Fruit fly (Drosophila melanogaster) whole organism, embryonic: ENCODE data around the gene CG8312.

Experiments used
- Atf-2 ChIP-seq: fragments of 200-800 bp; sonication (Bioruptor generic); optimal IDR thresholded peaks from 2 replicates; lab custom pipeline; 2016; ENCODE audit warnings: missing biosample characterization, missing genetic modification characterization
- Atf6 ChIP-seq: fragments of 200-800 bp; sonication (Bioruptor generic); IDR thresholded peaks from 2 replicates; pipeline ENCODE4 v1.3.6; 2022; ENCODE audit warnings: missing biosample characterization, missing genetic modification characterization
- C15 ChIP-seq: fragments of 200-800 bp; sonication (Bioruptor generic); IDR thresholded peaks from 3 replicates; pipeline ENCODE4 v1.3.6; 2022; ENCODE audit warnings: missing biosample characterization, missing genetic modification characterization
- CG10321 ChIP-seq: fragments of 200-800 bp; sonication (Bioruptor generic); IDR thresholded peaks from 2 replicates; pipeline ENCODE4 v1.3.6; 2022; ENCODE audit warnings: missing biosample characterization, missing genetic modification characterization
- CG10654 ChIP-seq: fragments of 200-800 bp; sonication (Bioruptor generic); optimal IDR thresholded peaks from 2 replicates; lab custom pipeline; 2016; ENCODE audit warnings: missing biosample characterization, missing genetic modification characterization
- CG11696 ChIP-seq: fragments of 200-800 bp; sonication (Bioruptor generic); IDR thresholded peaks from 2 replicates; pipeline ENCODE4 v1.3.6; 2022; ENCODE audit warnings: missing biosample characterization, missing genetic modification characterization
- CG12219 ChIP-seq: fragments of 200-800 bp; sonication (Bioruptor generic); optimal IDR thresholded peaks from 3 replicates; lab custom pipeline; 2018; ENCODE audit warnings: missing biosample characterization, mild to moderate bottlenecking, missing genetic modification characterization
- CG14014 ChIP-seq: fragments of 200-800 bp; sonication (Bioruptor generic); IDR thresholded peaks from 2 replicates; pipeline ENCODE4 v1.3.6; 2022; ENCODE audit warnings: missing biosample characterization, missing genetic modification characterization
- CG14667 ChIP-seq: fragments of 200-800 bp; sonication (Bioruptor generic); IDR thresholded peaks from 2 replicates; pipeline ENCODE4 v1.3.6; 2022; ENCODE audit warnings: missing biosample characterization, missing genetic modification characterization
- CG14710 ChIP-seq: fragments of 200-800 bp; sonication (Bioruptor generic); optimal IDR thresholded peaks from 3 replicates; lab custom pipeline; 2019; ENCODE audit warnings: missing biosample characterization, mild to moderate bottlenecking, missing genetic modification characterization, moderate library complexity
- CG15514 ChIP-seq: fragments of 200-800 bp; sonication (Bioruptor generic); optimal IDR thresholded peaks from 3 replicates; lab custom pipeline; 2017; ENCODE audit warnings: missing biosample characterization, missing genetic modification characterization, mild to moderate bottlenecking, moderate library complexity, missing genetic modification reagents
- CG17568 ChIP-seq: fragments of 200-800 bp; sonication (Bioruptor generic); optimal IDR thresholded peaks from 2 replicates; lab custom pipeline; 2018; ENCODE audit warnings: missing biosample characterization, mild to moderate bottlenecking, missing genetic modification characterization, moderate library complexity
- CG32767 ChIP-seq: fragments of 200-800 bp; sonication (Bioruptor generic); IDR thresholded peaks from 2 replicates; pipeline ENCODE4 v1.3.6; 2022; ENCODE audit warnings: missing biosample characterization, missing genetic modification characterization
- CG34224 ChIP-seq: fragments of 200-800 bp; sonication (Bioruptor generic); IDR thresholded peaks from 3 replicates; pipeline ENCODE4 v1.3.6; 2022; ENCODE audit warnings: missing biosample characterization, missing genetic modification characterization; ENCODE audit not compliant: partially characterized antibody
- CG34376 ChIP-seq: fragments of 200-800 bp; sonication (Bioruptor generic); optimal IDR thresholded peaks from 2 replicates; lab custom pipeline; 2018; ENCODE audit warnings: missing biosample characterization, mild to moderate bottlenecking, missing genetic modification characterization
- CG5953 ChIP-seq: fragments of 200-800 bp; sonication (Bioruptor generic); IDR thresholded peaks from 2 replicates; pipeline ENCODE4 v1.3.6; 2022; ENCODE audit warnings: missing biosample characterization, missing genetic modification characterization
- CG6683 ChIP-seq: fragments of 200-800 bp; sonication (Bioruptor generic); optimal IDR thresholded peaks from 2 replicates; lab custom pipeline; 2017; ENCODE audit warnings: missing biosample characterization, mild to moderate bottlenecking, missing genetic modification characterization, missing genetic modification reagents
- CG7786 ChIP-seq: fragments of 200-800 bp; sonication (Bioruptor generic); optimal IDR thresholded peaks from 2 replicates; lab custom pipeline; 2016; ENCODE audit warnings: missing biosample characterization, missing genetic modification characterization
- CG7839 ChIP-seq: fragments of 200-800 bp; sonication (Bioruptor generic); optimal IDR thresholded peaks from 3 replicates; lab custom pipeline; 2018; ENCODE audit warnings: missing biosample characterization, mild to moderate bottlenecking, missing genetic modification characterization, moderate library complexity
- CG7963 ChIP-seq: fragments of 200-800 bp; sonication (Bioruptor generic); IDR thresholded peaks from 3 replicates; pipeline ENCODE4 v1.3.6; 2022; ENCODE audit warnings: missing biosample characterization, missing genetic modification characterization; ENCODE audit not compliant: partially characterized antibody
- CG9215 ChIP-seq: fragments of 200-800 bp; sonication (Bioruptor generic); IDR thresholded peaks from 2 replicates; pipeline ENCODE4 v1.3.6; 2022; ENCODE audit warnings: missing biosample characterization, missing genetic modification characterization
- CrebB ChIP-seq: fragments of 200-800 bp; sonication (Bioruptor generic); optimal IDR thresholded peaks from 3 replicates; lab custom pipeline; 2018; ENCODE audit warnings: missing biosample characterization, mild to moderate bottlenecking, missing genetic modification characterization
- Dip3 ChIP-seq: fragments of 200-800 bp; sonication (Bioruptor generic); optimal IDR thresholded peaks from 3 replicates; lab custom pipeline; 2016; ENCODE audit warnings: missing biosample characterization, missing genetic modification characterization
- E2f2 ChIP-seq: fragments of 200-800 bp; sonication (Bioruptor generic); IDR thresholded peaks from 2 replicates; pipeline ENCODE4 v1.3.6; 2022; ENCODE audit warnings: missing biosample characterization, missing genetic modification characterization
- ERR ChIP-seq: fragments of 200-800 bp; sonication (Bioruptor generic); optimal IDR thresholded peaks from 2 replicates; lab custom pipeline; 2016; ENCODE audit warnings: missing biosample characterization, missing genetic modification characterization
- Ets65A ChIP-seq: fragments of 200-800 bp; sonication (Bioruptor generic); peaks from one replicate; lab custom pipeline; 2016; ENCODE audit warnings: missing biosample characterization, missing genetic modification characterization
- Gug ChIP-seq: fragments of 200-800 bp; sonication (Bioruptor generic); IDR thresholded peaks from 4 replicates; pipeline ENCODE4 v1.3.6; 2022; ENCODE audit warnings: missing biosample characterization, missing genetic modification characterization
- Lpt ChIP-seq: fragments of >200 bp; optimal IDR thresholded peaks from 2 replicates; lab custom pipeline; 2018; ENCODE audit warnings: missing biosample characterization, missing genetic modification characterization
- Mrtf ChIP-seq: fragments of 200-800 bp; sonication (Bioruptor generic); IDR thresholded peaks from 3 replicates; pipeline ENCODE4 v1.3.6; 2022; ENCODE audit warnings: missing biosample characterization, missing genetic modification characterization
- Vsx1 ChIP-seq: fragments of 200-800 bp; sonication (Bioruptor generic); optimal IDR thresholded peaks from 2 replicates; lab custom pipeline; 2017; ENCODE audit warnings: missing biosample characterization, mild to moderate bottlenecking, missing genetic modification characterization, missing genetic modification reagents
- Xrp1 ChIP-seq: fragments of 200-800 bp; sonication (Bioruptor generic); IDR thresholded peaks from 2 replicates; pipeline ENCODE4 v1.3.6; 2022; ENCODE audit warnings: missing biosample characterization, missing genetic modification characterization
- br ChIP-seq: fragments of >200 bp; optimal IDR thresholded peaks from 2 replicates; lab custom pipeline; 2017
- cg ChIP-seq: fragments of 200-800 bp; sonication (Bioruptor generic); optimal IDR thresholded peaks from 3 replicates; lab custom pipeline; 2019; ENCODE audit warnings: missing biosample characterization, mild to moderate bottlenecking, missing genetic modification characterization, moderate library complexity
- crc ChIP-seq: fragments of 200-800 bp; sonication (Bioruptor generic); optimal IDR thresholded peaks from 2 replicates; lab custom pipeline; 2016; ENCODE audit warnings: missing biosample characterization, missing genetic modification characterization
- eve ChIP-seq, 2 experiments: fragments of >200 bp; optimal IDR thresholded peaks; 2 replicates each; lab custom pipeline; 2017; ENCODE audit warnings: missing biosample characterization in 2 of 2, missing genetic modification characterization in 2 of 2
- fd3F ChIP-seq: fragments of 200-800 bp; sonication (Bioruptor generic); optimal IDR thresholded peaks from 2 replicates; lab custom pipeline; 2018; ENCODE audit warnings: missing biosample characterization, mild to moderate bottlenecking, missing genetic modification characterization, moderate library complexity
- fu2 ChIP-seq: fragments of 200-800 bp; sonication (Bioruptor generic); optimal IDR thresholded peaks from 2 replicates; lab custom pipeline; 2016; ENCODE audit warnings: missing biosample characterization, missing genetic modification characterization
- gfzf ChIP-seq: fragments of 200-800 bp; sonication (Bioruptor generic); optimal IDR thresholded peaks from 2 replicates; lab custom pipeline; 2016; ENCODE audit warnings: missing biosample characterization, mild to moderate bottlenecking, missing genetic modification characterization, moderate library complexity
- gro ChIP-seq: fragments of 200-800 bp; sonication (Bioruptor generic); optimal IDR thresholded peaks from 2 replicates; lab custom pipeline; 2016; ENCODE audit warnings: missing biosample characterization, missing genetic modification characterization
- gsb-n ChIP-seq: fragments of 200-800 bp; sonication (Bioruptor generic); optimal IDR thresholded peaks from 3 replicates; lab custom pipeline; 2018; ENCODE audit warnings: missing biosample characterization, mild to moderate bottlenecking, missing genetic modification characterization
- gt ChIP-seq: fragments of 200-800 bp; sonication (Bioruptor generic); IDR thresholded peaks from 2 replicates; pipeline ENCODE4 v1.3.6; 2022; ENCODE audit warnings: missing biosample characterization, missing genetic modification characterization
- insv ChIP-seq, 2 experiments: fragments of 200-800 bp; sonication (Bioruptor generic); optimal IDR thresholded peaks; 3 replicates each; lab custom pipeline; 2016 to 2018; ENCODE audit warnings: missing biosample characterization in 2 of 2, missing genetic modification characterization in 2 of 2
- jigr1 ChIP-seq: fragments of 200-800 bp; sonication (Bioruptor generic); IDR thresholded peaks from 3 replicates; pipeline ENCODE4 v1.3.6; 2022; ENCODE audit warnings: missing biosample characterization, missing genetic modification characterization
- lov ChIP-seq, 2 experiments: fragments of 200-800 bp in 1 of 2; fragments of >200 bp in 1 of 2; sonication (Bioruptor generic) in 1 of 2; IDR thresholded peaks in 1 of 2; optimal IDR thresholded peaks in 1 of 2; 2 replicates in 1 of 2; 3 replicates in 1 of 2; pipeline versions ENCODE4 v1.3.6 to Lab custom; 2017 to 2022; ENCODE audit warnings: missing biosample characterization in 1 of 2, missing genetic modification characterization in 1 of 2
- mirr ChIP-seq: fragments of 200-800 bp; sonication (Bioruptor generic); optimal IDR thresholded peaks from 3 replicates; lab custom pipeline; 2018; ENCODE audit warnings: missing biosample characterization, mild to moderate bottlenecking, missing genetic modification characterization
- nmo ChIP-seq: fragments of 200-800 bp; sonication (Bioruptor generic); optimal IDR thresholded peaks from 2 replicates; lab custom pipeline; 2018; ENCODE audit warnings: missing biosample characterization, mild to moderate bottlenecking, missing genetic modification characterization, moderate library complexity
- rib ChIP-seq: fragments of 200-800 bp; sonication (Bioruptor generic); IDR thresholded peaks from 2 replicates; pipeline ENCODE4 v1.3.6; 2022; ENCODE audit warnings: missing biosample characterization, missing genetic modification characterization
- sens-2 ChIP-seq: fragments of 200-800 bp; sonication (Bioruptor generic); IDR thresholded peaks from 2 replicates; pipeline ENCODE4 v1.3.6; 2022; ENCODE audit warnings: missing biosample characterization, missing genetic modification characterization
- tap ChIP-seq: fragments of 200-800 bp; optimal IDR thresholded peaks from 3 replicates; lab custom pipeline; 2019; ENCODE audit warnings: missing biosample characterization, mild to moderate bottlenecking, missing genetic modification characterization, moderate library complexity
- unpg ChIP-seq: fragments of 200-800 bp; sonication (Bioruptor generic); optimal IDR thresholded peaks from 3 replicates; lab custom pipeline; 2018; ENCODE audit warnings: missing biosample characterization, mild to moderate bottlenecking, missing genetic modification characterization, moderate library complexity
- zfh1 ChIP-seq: fragments of 200-800 bp; sonication (Bioruptor generic); IDR thresholded peaks from 3 replicates; pipeline ENCODE4 v1.3.6; 2022; ENCODE audit warnings: missing biosample characterization, missing genetic modification characterization

The CG8312 gene

dm6 chr3R:9618331-9618730 is 27.2 kb downstream of the CG8312 start (continued):
- TF ChIP-seq CG5953 (GFP tag; lab: Robert Waterston, UW) (peak; percentile 79), CG15514 (GFP tag; lab: Kevin White, UChicago) (peak; percentile 22), CG17568 (peak; percentile 5), tap (tag; lab: Kevin White, UChicago) (peak; percentile 58), CG9215 (GFP tag; lab: Robert Waterston, UW) (peak; percentile 52; the same call in 1 of the 2 replicates), ERR (GFP tag; lab: Kevin White, UChicago) (no peak), Xrp1 (GFP tag; lab: Robert Waterston, UW) (peak; percentile 84), E2f2 (GFP tag; lab: Robert Waterston, UW) (peak; percentile 46; the same call in 1 of the 2 replicates), Vsx1 (no peak), CG34376 (GFP tag; lab: Kevin White, UChicago) (no peak), CrebB (tag; lab: Kevin White, UChicago) (peak; percentile 57), CG7786 (GFP tag; lab: Kevin White, UChicago) (peak; percentile 59), Gug (GFP tag; lab: Robert Waterston, UW) (peak; percentile 53; the same call in 2 of the 4 replicates), CG14014 (peak; percentile 77), zfh1 (peak; percentile 93), Ets65A (GFP tag; lab: Kevin White, UChicago) (peak; percentile 95), CG34224 (GFP tag; lab: Robert Waterston, UW) (no peak), CG12219 (peak; percentile 69), C15 (GFP tag; lab: Robert Waterston, UW) (peak; percentile 10; the same call in 1 of the 3 replicates), Atf6 (GFP tag; lab: Robert Waterston, UW) (peak; percentile 49; the same call in 1 of the 2 replicates), gro (GFP tag; lab: Kevin White, UChicago) (no peak), Mrtf (GFP tag; lab: Robert Waterston, UW) (peak; percentile 79), unpg (GFP tag; lab: Kevin White, UChicago) (peak; percentile 76), crc (GFP tag; lab: Kevin White, UChicago) (peak; percentile 26), gsb-n (tag; lab: Kevin White, UChicago) (peak; percentile 66), fu2 (GFP tag; lab: Kevin White, UChicago) (peak; percentile 22), gt (peak; percentile 50), eve (GFP tag; optimal IDR thresholded peaks at IDR 0.05; lab: Kevin White, UChicago) (no peak), CG6683 (GFP tag; lab: Kevin White, UChicago) (peak; percentile 2), gfzf (GFP tag; lab: Kevin White, UChicago) (no peak), CG7839 (tag; lab: Kevin White, UChicago) (peak; percentile 80), CG7963 (GFP tag; lab: Robert Waterston, UW) (no peak), CG11696 (GFP tag; lab: Robert Waterston, UW) (0 out of 2 replicates have a peak, but pooled peaks have one; percentile 52), CG32767 (GFP tag; lab: Robert Waterston, UW) (peak; percentile 76), Atf-2 (peak; percentile 58), nmo (GFP tag; lab: Kevin White, UChicago) (peak; percentile 81), cg (no peak), jigr1 (GFP tag; lab: Robert Waterston, UW) (peak; percentile 49; the same call in 1 of the 3 replicates), CG14710 (tag; lab: Kevin White, UChicago) (peak; percentile 63), fd3F (GFP tag; lab: Kevin White, UChicago) (peak; percentile 31), mirr (GFP tag; lab: Kevin White, UChicago) (no peak), rib (GFP tag; lab: Robert Waterston, UW) (no peak), CG10321 (GFP tag; lab: Robert Waterston, UW) (peak; percentile 35; the same call in 1 of the 2 replicates), insv (GFP tag; optimal IDR thresholded peaks at IDR 0.05; lab: Kevin White, UChicago) (no peak), CG10654 (peak; percentile 39), br (lab: Kevin White, UChicago) (no peak), Lpt (GFP tag; lab: Kevin White, UChicago) (no peak), lov (optimal IDR thresholded peaks at IDR 0.05; lab: Kevin White, UChicago) (no peak), lov (GFP tag; IDR thresholded peaks at IDR 0.05; lab: Robert Waterston, UW) (peak; percentile 81; the same call in 2 of the 3 replicates), Dip3 (peak; percentile 60), CG14667 (peak; percentile 50), sens-2 (GFP tag; lab: Robert Waterston, UW) (peak; percentile 84)
